Worm (Caenorhabditis elegans) whole organism, young adult: Measurements from ENCODE around the gene pfn-3.

Source experiments
- B0261.1 ChIP-seq: sonication (generic microtip); optimal IDR thresholded peaks from 2 replicates; lab custom pipeline; 2016; ENCODE audit warnings: mild to moderate bottlenecking, missing genetic modification characterization, moderate library complexity, missing compliant biosample characterization
- C06A6.2 ChIP-seq: fragments of 200-800 bp; sonication (Bioruptor generic); conservative IDR thresholded peaks from 2 replicates; pipeline ENCODE4 v1.3.6; 2022; ENCODE audit warnings: missing genetic modification characterization, missing compliant biosample characterization
- D2030.7 ChIP-seq: fragments of 200-800 bp; sonication (Bioruptor generic); IDR thresholded peaks from 2 replicates; pipeline ENCODE4 v1.3.6; 2022; ENCODE audit warnings: missing genetic modification reagents, missing genetic modification characterization, missing compliant biosample characterization
- F39B2.1 ChIP-seq: fragments of 200-800 bp; sonication (Bioruptor generic); IDR thresholded peaks from 2 replicates; pipeline ENCODE4 v1.3.6; 2022; ENCODE audit warnings: missing genetic modification reagents, missing genetic modification characterization, missing compliant biosample characterization
- K12H6.12 ChIP-seq: fragments of 200-800 bp; sonication (Bioruptor generic); optimal IDR thresholded peaks from 2 replicates; lab custom pipeline; 2018; ENCODE audit warnings: mild to moderate bottlenecking, missing genetic modification characterization, missing compliant biosample characterization
- T07F8.4 ChIP-seq: sonication (generic microtip); optimal IDR thresholded peaks from 2 replicates; lab custom pipeline; 2016; ENCODE audit warnings: mild to moderate bottlenecking, missing genetic modification characterization, moderate library complexity, missing compliant biosample characterization
- Y53F4B.3 ChIP-seq: fragments of 200-800 bp; sonication (Bioruptor generic); IDR thresholded peaks from 2 replicates; pipeline ENCODE4 v1.3.6; 2022; ENCODE audit warnings: missing genetic modification reagents, missing genetic modification characterization, missing compliant biosample characterization
- Y79H2A.3 ChIP-seq: fragments of 200-800 bp; sonication (Bioruptor generic); conservative IDR thresholded peaks from 2 replicates; pipeline ENCODE4 v1.3.6; 2022; ENCODE audit warnings: missing genetic modification reagents, missing genetic modification characterization, missing compliant biosample characterization
- akir-1 ChIP-seq: fragments of 200-800 bp; sonication (Bioruptor generic); optimal IDR thresholded peaks from 2 replicates; lab custom pipeline; 2018; ENCODE audit warnings: mild to moderate bottlenecking, missing genetic modification characterization, moderate library complexity, missing compliant biosample characterization
- aptf-2 ChIP-seq: fragments of 200-800 bp; sonication (Bioruptor generic); conservative IDR thresholded peaks from 2 replicates; pipeline ENCODE4 v1.3.6; 2022; ENCODE audit warnings: missing genetic modification reagents, missing genetic modification characterization, missing compliant biosample characterization
- aptf-3 ChIP-seq: fragments of 200-800 bp; sonication (Bioruptor generic); IDR thresholded peaks from 2 replicates; pipeline ENCODE4 v1.3.6; 2022; ENCODE audit warnings: missing genetic modification characterization, missing compliant biosample characterization
- atf-7 ChIP-seq: sonication (generic microtip); optimal IDR thresholded peaks from 2 replicates; lab custom pipeline; 2017; ENCODE audit warnings: mild to moderate bottlenecking, missing genetic modification characterization, missing compliant biosample characterization
- bed-1 ChIP-seq: fragments of 200-800 bp; sonication (Bioruptor generic); IDR thresholded peaks from 2 replicates; pipeline ENCODE4 v1.3.6; 2022; ENCODE audit warnings: missing genetic modification reagents, missing genetic modification characterization, missing compliant biosample characterization
- ccch-3 ChIP-seq: fragments of 200-800 bp; sonication (Bioruptor generic); optimal IDR thresholded peaks from 2 replicates; lab custom pipeline; 2018; ENCODE audit warnings: mild to moderate bottlenecking, missing genetic modification characterization, missing compliant biosample characterization
- cebp-1 ChIP-seq, 2 experiments: fragments of 200-800 bp in 1 of 2; sonication (Bioruptor generic) in 1 of 2; sonication (generic microtip) in 1 of 2; IDR thresholded peaks in 1 of 2; optimal IDR thresholded peaks in 1 of 2; 2 replicates each; pipeline versions ENCODE4 v1.3.6 to Lab custom; 2017 to 2022; ENCODE audit warnings: missing compliant biosample characterization in 2 of 2, missing genetic modification characterization in 2 of 2, mild to moderate bottlenecking in 1 of 2, missing genetic modification reagents in 1 of 2, moderate library complexity in 1 of 2
- ceh-100 ChIP-seq: fragments of 200-800 bp; sonication (Bioruptor generic); IDR thresholded peaks from 2 replicates; pipeline ENCODE4 v1.3.6; 2022; ENCODE audit warnings: missing genetic modification reagents, missing genetic modification characterization, missing compliant biosample characterization
- ceh-27 ChIP-seq: fragments of 200-800 bp; sonication (Bioruptor generic); optimal IDR thresholded peaks from 2 replicates; lab custom pipeline; 2018; ENCODE audit warnings: mild to moderate bottlenecking, missing genetic modification characterization, moderate library complexity, missing compliant biosample characterization
- ceh-40 ChIP-seq: fragments of 200-800 bp; sonication (Bioruptor generic); IDR thresholded peaks from 2 replicates; pipeline ENCODE4 v1.3.6; 2022; ENCODE audit warnings: missing genetic modification characterization, missing compliant biosample characterization
- ceh-91 ChIP-seq: fragments of 200-800 bp; sonication (Bioruptor generic); IDR thresholded peaks from 2 replicates; pipeline ENCODE4 v1.3.6; 2022; ENCODE audit warnings: missing genetic modification reagents, missing genetic modification characterization, missing compliant biosample characterization
- die-1 ChIP-seq: sonication (generic microtip); optimal IDR thresholded peaks from 2 replicates; lab custom pipeline; 2016; ENCODE audit warnings: missing genotype, mild to moderate bottlenecking, missing genetic modification characterization, missing compliant biosample characterization
- dox-1 ChIP-seq: fragments of 200-800 bp; sonication (Bioruptor generic); IDR thresholded peaks from 2 replicates; pipeline ENCODE4 v1.3.6; 2022; ENCODE audit warnings: missing genetic modification reagents, missing genetic modification characterization, missing compliant biosample characterization
- dpl-1 ChIP-seq: fragments of 150-350 bp; optimal IDR thresholded peaks from 2 replicates; lab custom pipeline; 2014; ENCODE audit warnings: missing biosample characterization, missing genetic modification reagents, missing genetic modification characterization
- egl-18 ChIP-seq: fragments of 200-800 bp; sonication (Bioruptor generic); IDR thresholded peaks from 2 replicates; pipeline ENCODE4 v1.3.6; 2022; ENCODE audit warnings: missing genetic modification reagents, missing genetic modification characterization, missing compliant biosample characterization
- him-1 ChIP-seq: sonication (generic microtip); optimal IDR thresholded peaks from 2 replicates; lab custom pipeline; 2016; ENCODE audit warnings: missing genotype, missing genetic modification reagents, missing genetic modification characterization, missing compliant biosample characterization
- hmg-1.2 ChIP-seq: fragments of 200-800 bp; sonication (Bioruptor generic); IDR thresholded peaks from 2 replicates; pipeline ENCODE4 v1.3.6; 2022; ENCODE audit warnings: missing genetic modification reagents, missing genetic modification characterization, missing compliant biosample characterization
- hmg-20 ChIP-seq: fragments of 200-800 bp; sonication (Bioruptor generic); IDR thresholded peaks from 2 replicates; pipeline ENCODE4 v1.3.6; 2022; ENCODE audit warnings: missing genetic modification reagents, missing genetic modification characterization, missing compliant biosample characterization
- let-607 ChIP-seq, 2 experiments: fragments of 200-800 bp in 1 of 2; sonication (Bioruptor generic) in 1 of 2; sonication (generic microtip) in 1 of 2; optimal IDR thresholded peaks; 2 replicates each; lab custom pipeline; 2016 to 2018; ENCODE audit warnings: mild to moderate bottlenecking in 2 of 2, missing compliant biosample characterization in 2 of 2, missing genetic modification characterization in 2 of 2, moderate library complexity in 2 of 2, missing genotype in 1 of 2
- lin-26 ChIP-seq: fragments of 200-800 bp; sonication (Bioruptor generic); IDR thresholded peaks from 2 replicates; pipeline ENCODE4 v1.3.6; 2022; ENCODE audit warnings: missing genetic modification reagents, missing genetic modification characterization, missing compliant biosample characterization
- lsl-1 ChIP-seq: fragments of 200-800 bp; sonication (Bioruptor generic); optimal IDR thresholded peaks from 2 replicates; lab custom pipeline; 2018; ENCODE audit warnings: mild to moderate bottlenecking, missing genetic modification characterization, moderate library complexity, missing compliant biosample characterization
- madf-6 ChIP-seq: fragments of 200-800 bp; sonication (Bioruptor generic); IDR thresholded peaks from 2 replicates; pipeline ENCODE4 v1.3.6; 2022; ENCODE audit warnings: missing genetic modification reagents, missing genetic modification characterization, missing compliant biosample characterization
- mel-28 ChIP-seq: sonication (generic microtip); optimal IDR thresholded peaks from 2 replicates; lab custom pipeline; 2016; ENCODE audit warnings: borderline replicate concordance, mild to moderate bottlenecking, missing genetic modification characterization, missing compliant biosample characterization
- nhr-120 ChIP-seq: fragments of 200-800 bp; sonication (Bioruptor generic); IDR thresholded peaks from 2 replicates; pipeline ENCODE4 v1.3.6; 2022; ENCODE audit warnings: missing genetic modification characterization, missing compliant biosample characterization
- nhr-80 ChIP-seq: sonication (generic microtip); optimal IDR thresholded peaks from 2 replicates; lab custom pipeline; 2016; ENCODE audit warnings: missing genetic modification characterization, missing compliant biosample characterization
- nhr-90 ChIP-seq: sonication (generic microtip); optimal IDR thresholded peaks from 2 replicates; lab custom pipeline; 2016; ENCODE audit warnings: missing genotype, mild to moderate bottlenecking, missing genetic modification characterization, missing compliant biosample characterization
- repo-1 ChIP-seq: sonication (generic microtip); optimal IDR thresholded peaks from 2 replicates; lab custom pipeline; 2017; ENCODE audit warnings: mild to moderate bottlenecking, missing genetic modification characterization, missing compliant biosample characterization
- rpc-1 ChIP-seq, 2 experiments: fragments of 150-350 bp in 1 of 2; sonication (generic microtip) in 1 of 2; optimal IDR thresholded peaks; 2 replicates each; lab custom pipeline; 2014 to 2018; ENCODE audit warnings: missing biosample characterization in 1 of 2, missing genetic modification characterization in 1 of 2, missing genetic modification reagents in 1 of 2, missing genotype in 1 of 2
- snpc-4 ChIP-seq, 5 experiments: fragments of 150-350 bp in 1 of 5; sonication (generic microtip) in 4 of 5; optimal IDR thresholded peaks; 2 replicates each; lab custom pipeline; 2014 to 2018; ENCODE audit warnings: missing genetic modification characterization in 5 of 5, missing biosample characterization in 3 of 5, antibody characterized with exemption in 2 of 5, mild to moderate bottlenecking in 2 of 5, missing compliant biosample characterization in 2 of 5, missing genotype in 2 of 5, moderate library complexity in 2 of 5, missing genetic modification reagents in 1 of 5
- tbp1 ChIP-seq: fragments of 200-800 bp; sonication (Bioruptor generic); optimal IDR thresholded peaks from 2 replicates; lab custom pipeline; 2018; ENCODE audit warnings: mild to moderate bottlenecking, missing genetic modification characterization, missing compliant biosample characterization
- tbx-9 ChIP-seq: sonication (generic microtip); optimal IDR thresholded peaks from 2 replicates; lab custom pipeline; 2016; ENCODE audit warnings: borderline replicate concordance, missing genetic modification characterization, inconsistent platforms, missing compliant biosample characterization

Gene pfn-3

DNA sequence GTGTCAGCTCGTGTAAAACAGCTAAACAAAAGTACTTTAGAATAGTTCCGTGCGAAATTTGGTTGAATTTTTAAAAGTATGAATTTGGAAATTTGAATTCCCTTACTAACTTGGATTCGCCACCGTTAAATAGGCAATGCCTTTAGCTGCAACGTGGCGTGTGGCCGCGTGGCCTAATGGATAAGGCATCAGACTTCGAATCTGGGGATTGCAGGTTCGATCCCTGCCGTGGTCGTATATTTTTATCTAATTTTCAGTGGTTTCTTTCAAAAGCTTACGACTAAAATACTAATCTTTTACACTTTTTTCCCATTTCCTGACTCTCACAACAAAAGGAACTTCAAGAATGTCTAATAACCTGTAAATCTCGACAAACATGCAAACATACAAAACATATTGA, 9.2 kb upstream of the pfn-3 start (continued):
- no peak for TF ChIP-seq tbx-9 (tag; lab: Kevin White, UChicago)
- TF ChIP-seq mel-28 (tag; lab: Kevin White, UChicago): no peak
- no peak for TF ChIP-seq ceh-100 (GFP tag; lab: Robert Waterston, UW)
- no peak for TF ChIP-seq hmg-20 (GFP tag; lab: Robert Waterston, UW)
- TF ChIP-seq lin-26 (GFP tag; lab: Robert Waterston, UW): peak; percentile 67
- TF ChIP-seq D2030.7 (GFP tag; lab: Robert Waterston, UW): peak; percentile 65
- no peak for TF ChIP-seq dpl-1 (GFP tag; lab: Kevin White, UChicago)
- peak; percentile 40; the same call in 1 of the 2 replicates for TF ChIP-seq hmg-1.2 (GFP tag; lab: Robert Waterston, UW)
- no peak for TF ChIP-seq ccch-3
- TF ChIP-seq aptf-3: no peak
- peak; percentile 15 for TF ChIP-seq K12H6.12 (tag; lab: Kevin White, UChicago)
- TF ChIP-seq ceh-27 (GFP tag; lab: Kevin White, UChicago): no peak
- no peak for TF ChIP-seq lsl-1 (GFP tag; lab: Kevin White, UChicago)
- TF ChIP-seq snpc-4 (GFP tag; optimal IDR thresholded peaks at IDR 0.05; lab: Kevin White, UChicago): no peak
- peak in 1 of 4 experiments; percentile 43 for TF ChIP-seq snpc-4 (tag; optimal IDR thresholded peaks at IDR 0.05; lab: Kevin White, UChicago)
- no peak for TF ChIP-seq cebp-1 (GFP tag; IDR thresholded peaks at IDR 0.05; lab: Robert Waterston, UW)
- TF ChIP-seq cebp-1 (tag; optimal IDR thresholded peaks at IDR 0.05; lab: Kevin White, UChicago): no peak
- TF ChIP-seq bed-1 (GFP tag; lab: Robert Waterston, UW): no peak
- TF ChIP-seq Y53F4B.3 (GFP tag; lab: Robert Waterston, UW): no peak
- no peak for TF ChIP-seq nhr-90 (tag; lab: Kevin White, UChicago)
- no peak for TF ChIP-seq egl-18
- TF ChIP-seq tbp1 (GFP tag; lab: Kevin White, UChicago): peak; percentile 88
- no peak for TF ChIP-seq akir-1 (GFP tag; lab: Kevin White, UChicago)
- peak; percentile 48 for TF ChIP-seq rpc-1 (optimal IDR thresholded peaks at IDR 0.05; lab: Kevin White, UChicago)
- TF ChIP-seq rpc-1 (tag; optimal IDR thresholded peaks at IDR 0.05; lab: Kevin White, UChicago): peak; percentile 77
- TF ChIP-seq atf-7: no peak
- no peak for TF ChIP-seq repo-1 (tag; lab: Kevin White, UChicago)
- TF ChIP-seq die-1 (tag; lab: Kevin White, UChicago): no peak
- TF ChIP-seq nhr-80 (tag; lab: Kevin White, UChicago): no peak
- TF ChIP-seq ceh-40 (GFP tag; lab: Robert Waterston, UW): no peak
- no peak for TF ChIP-seq let-607 (tag; optimal IDR thresholded peaks at IDR 0.05; lab: Kevin White, UChicago)
- 0 out of 2 replicates have a peak, but pooled peaks have one; percentile 27 for TF ChIP-seq dox-1
- peak; percentile 50 for TF ChIP-seq him-1
- TF ChIP-seq madf-6 (GFP tag; lab: Robert Waterston, UW): peak; percentile 14; the same call in 1 of the 2 replicates
- TF ChIP-seq T07F8.4: no peak
- no peak for TF ChIP-seq aptf-2
- no peak for TF ChIP-seq ceh-91 (GFP tag; lab: Robert Waterston, UW)
- no peak for TF ChIP-seq F39B2.1 (GFP tag; lab: Robert Waterston, UW)
- no peak for TF ChIP-seq Y79H2A.3 (GFP tag; lab: Robert Waterston, UW)
- TF ChIP-seq nhr-120 (GFP tag; lab: Robert Waterston, UW): no peak
- peak; percentile 58 for TF ChIP-seq B0261.1 (tag; lab: Kevin White, UChicago)
- no peak for TF ChIP-seq C06A6.2 (GFP tag; lab: Robert Waterston, UW)
